Worm (Caenorhabditis elegans) whole organism, mixed stage, embryonic: ENCODE measurements around the gene T23B5.3.

ENCODE experiments used
- bed-3 ChIP-seq: fragments of 200-800 bp; sonication (Bioruptor generic); optimal IDR thresholded peaks from 3 replicates; lab custom pipeline; 2018; ENCODE audit warnings: mild to moderate bottlenecking, missing genetic modification characterization, moderate library complexity, missing compliant biosample characterization
- lin-13 ChIP-seq: fragments of 150-350 bp; optimal IDR thresholded peaks from 2 replicates; lab custom pipeline; 2014; ENCODE audit warnings: missing biosample characterization, missing genetic modification characterization
- nhr-12 ChIP-seq: fragments of 150-350 bp; optimal IDR thresholded peaks from 2 replicates; lab custom pipeline; 2014; ENCODE audit warnings: missing biosample characterization, missing genetic modification characterization
- snpc-4 ChIP-seq: fragments of 150-350 bp; optimal IDR thresholded peaks from 2 replicates; lab custom pipeline; 2014; ENCODE audit warnings: missing biosample characterization, missing genetic modification characterization
- tbx-8 ChIP-seq: fragments of 200-800 bp; sonication (Bioruptor generic); optimal IDR thresholded peaks from 2 replicates; lab custom pipeline; 2018; ENCODE audit warnings: mild to moderate bottlenecking, missing genetic modification characterization, moderate library complexity, missing compliant biosample characterization
- unc-62 ChIP-seq: fragments of 150-350 bp; optimal IDR thresholded peaks from 2 replicates; lab custom pipeline; 2014; ENCODE audit warnings: missing biosample characterization, missing genetic modification reagents, missing genetic modification characterization

The T23B5.3 gene

DNA sequence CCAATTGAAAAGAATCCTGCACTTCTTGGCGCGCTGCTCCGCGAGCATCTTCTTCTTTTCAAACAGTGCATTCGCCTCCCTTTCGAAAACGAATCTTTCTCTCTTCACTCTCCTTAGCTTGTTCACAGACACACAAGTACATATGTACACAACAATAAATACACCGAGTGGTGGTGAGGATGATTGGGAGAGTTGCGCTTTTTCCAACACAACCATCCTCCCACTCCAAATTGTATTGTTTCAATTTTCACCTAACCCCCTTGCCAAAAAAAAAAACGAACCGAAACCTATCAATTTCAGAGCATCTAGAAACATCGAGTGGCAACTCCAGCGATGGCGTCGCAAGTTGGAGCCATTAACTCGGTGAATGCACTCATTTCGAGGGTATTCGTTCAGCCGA is 57.8 kb downstream of the T23B5.3 start, which contains the start of gene inx-6:
TSS of gene inx-6 (plus strand) at position 301 of the 400 bp plus-strand sequence.
- TF ChIP-seq nhr-12 (no peak), snpc-4 (tag; lab: Kevin White, UChicago) (no peak), lin-13 (no peak), unc-62 (no peak), tbx-8 (no peak)
- TF ChIP-seq, all 35 proteins: peak for 0

DNA sequence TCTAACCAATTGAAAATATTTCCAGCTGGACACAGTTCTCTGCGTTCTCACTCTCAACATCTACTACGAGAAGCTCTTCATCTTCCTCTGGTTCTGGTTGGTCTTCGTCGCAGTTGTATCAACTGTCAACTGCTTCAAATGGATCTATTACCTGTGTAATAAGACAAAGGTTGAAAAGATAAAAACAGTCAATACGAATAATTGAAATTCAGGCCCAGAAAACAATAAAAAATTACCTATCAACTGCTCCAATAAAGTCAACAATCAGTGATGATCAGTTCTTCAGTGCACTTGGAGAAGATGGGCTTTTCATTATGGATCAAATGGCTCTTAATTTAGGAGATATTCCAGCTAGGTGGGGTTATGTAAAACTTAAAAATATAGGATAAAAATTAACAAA is 60.3 kb downstream of the T23B5.3 start:
- TF ChIP-seq bed-3 (no peak), lin-13 (no peak)
